Fruit fly (Drosophila melanogaster) whole organism, embryonic: ENCODE results near the gene Ser12.

ENCODE experiments used
- ATbp ChIP-seq: fragments of 200-800 bp; sonication (Bioruptor generic); optimal IDR thresholded peaks from 2 replicates; lab custom pipeline; 2017; ENCODE audit warnings: missing biosample characterization, mild to moderate bottlenecking, missing genetic modification characterization, missing genetic modification reagents
- B-H2 ChIP-seq: fragments of 200-800 bp; sonication (Bioruptor generic); optimal IDR thresholded peaks from 2 replicates; lab custom pipeline; 2018; ENCODE audit warnings: missing biosample characterization, mild to moderate bottlenecking, missing genetic modification characterization
- BEAF-32 ChIP-seq: fragments of 200-800 bp; sonication (Bioruptor generic); optimal IDR thresholded peaks from 3 replicates; lab custom pipeline; 2017; ENCODE audit warnings: missing biosample characterization, missing genetic modification characterization, mild to moderate bottlenecking, moderate library complexity, missing genetic modification reagents
- CG10209 ChIP-seq: fragments of 200-800 bp; sonication (Bioruptor generic); optimal IDR thresholded peaks from 3 replicates; lab custom pipeline; 2017; ENCODE audit warnings: missing biosample characterization, mild to moderate bottlenecking, missing genetic modification characterization, missing genetic modification reagents
- CG10431 ChIP-seq: fragments of 200-800 bp; sonication (Bioruptor generic); optimal IDR thresholded peaks from 3 replicates; lab custom pipeline; 2018; ENCODE audit warnings: missing biosample characterization, mild to moderate bottlenecking, missing genetic modification characterization
- CG12219 ChIP-seq: fragments of 200-800 bp; sonication (Bioruptor generic); optimal IDR thresholded peaks from 3 replicates; lab custom pipeline; 2018; ENCODE audit warnings: missing biosample characterization, mild to moderate bottlenecking, missing genetic modification characterization
- CG1602 ChIP-seq: fragments of 200-800 bp; sonication (Bioruptor generic); optimal IDR thresholded peaks from 3 replicates; lab custom pipeline; 2016; ENCODE audit warnings: missing biosample characterization, missing genetic modification characterization
- CG1603 ChIP-seq: fragments of 200-800 bp; sonication (Bioruptor generic); optimal IDR thresholded peaks from 2 replicates; lab custom pipeline; 2019; ENCODE audit warnings: missing biosample characterization, mild to moderate bottlenecking, missing genetic modification characterization, moderate library complexity
- CG16779 ChIP-seq: fragments of 200-800 bp; sonication (Bioruptor generic); IDR thresholded peaks from 2 replicates; pipeline ENCODE4 v1.3.6; 2022; ENCODE audit warnings: missing biosample characterization, missing genetic modification characterization
- CG17186 ChIP-seq: fragments of 200-800 bp; sonication (Bioruptor generic); optimal IDR thresholded peaks from 3 replicates; lab custom pipeline; 2017; ENCODE audit warnings: missing biosample characterization, missing genetic modification reagents, missing genetic modification characterization
- CG17568 ChIP-seq: fragments of 200-800 bp; sonication (Bioruptor generic); optimal IDR thresholded peaks from 2 replicates; lab custom pipeline; 2018; ENCODE audit warnings: missing biosample characterization, mild to moderate bottlenecking, missing genetic modification characterization, moderate library complexity
- CG17612 ChIP-seq: fragments of 200-800 bp; sonication (Bioruptor generic); IDR thresholded peaks from 2 replicates; pipeline ENCODE4 v1.3.6; 2022; ENCODE audit warnings: missing biosample characterization, missing genetic modification characterization
- CG18599 ChIP-seq: fragments of 200-800 bp; sonication (Bioruptor generic); optimal IDR thresholded peaks from 3 replicates; lab custom pipeline; 2017; ENCODE audit warnings: missing biosample characterization, missing genetic modification characterization, mild to moderate bottlenecking, moderate library complexity, missing genetic modification reagents
- CG2116 ChIP-seq: fragments of 200-800 bp; sonication (Bioruptor generic); optimal IDR thresholded peaks from 3 replicates; lab custom pipeline; 2018; ENCODE audit warnings: missing biosample characterization, mild to moderate bottlenecking, missing genetic modification characterization
- CG2120 ChIP-seq: fragments of 200-800 bp; sonication (Bioruptor generic); optimal IDR thresholded peaks from 3 replicates; lab custom pipeline; 2016; ENCODE audit warnings: missing biosample characterization, missing genetic modification characterization
- CG3065 ChIP-seq: fragments of 200-800 bp; sonication (Bioruptor generic); optimal IDR thresholded peaks from 2 replicates; lab custom pipeline; 2016; ENCODE audit warnings: missing biosample characterization, missing genetic modification characterization
- CG34224 ChIP-seq: fragments of 200-800 bp; sonication (Bioruptor generic); IDR thresholded peaks from 3 replicates; pipeline ENCODE4 v1.3.6; 2022; ENCODE audit warnings: missing biosample characterization, missing genetic modification characterization; ENCODE audit not compliant: partially characterized antibody
- CG4424 ChIP-seq: fragments of 200-800 bp; sonication (Bioruptor generic); optimal IDR thresholded peaks from 3 replicates; lab custom pipeline; 2016; ENCODE audit warnings: missing biosample characterization, missing genetic modification characterization
- CG6654 ChIP-seq: fragments of 200-800 bp; sonication (Bioruptor generic); optimal IDR thresholded peaks from 2 replicates; lab custom pipeline; 2017; ENCODE audit warnings: missing biosample characterization, mild to moderate bottlenecking, missing genetic modification characterization
- CG7786 ChIP-seq: fragments of 200-800 bp; sonication (Bioruptor generic); optimal IDR thresholded peaks from 2 replicates; lab custom pipeline; 2016; ENCODE audit warnings: missing biosample characterization, missing genetic modification characterization
- CG8281 ChIP-seq: fragments of 200-800 bp; sonication (Bioruptor generic); optimal IDR thresholded peaks from 2 replicates; lab custom pipeline; 2018; ENCODE audit warnings: missing biosample characterization, mild to moderate bottlenecking, missing genetic modification characterization, moderate library complexity
- CG8924 ChIP-seq: fragments of 200-800 bp; optimal IDR thresholded peaks from 3 replicates; lab custom pipeline; 2019; ENCODE audit warnings: missing biosample characterization, mild to moderate bottlenecking, missing genetic modification characterization, moderate library complexity
- CG9932 ChIP-seq: fragments of 200-800 bp; sonication (Bioruptor generic); IDR thresholded peaks from 2 replicates; pipeline ENCODE4 v1.3.6; 2022; ENCODE audit warnings: missing biosample characterization, missing genetic modification characterization
- E2f1 ChIP-seq: fragments of 200-800 bp; sonication (Bioruptor generic); IDR thresholded peaks from 2 replicates; pipeline ENCODE4 v1.3.6; 2022; ENCODE audit warnings: missing biosample characterization, missing genetic modification characterization
- E2f2 ChIP-seq: fragments of 200-800 bp; sonication (Bioruptor generic); IDR thresholded peaks from 2 replicates; pipeline ENCODE4 v1.3.6; 2022; ENCODE audit warnings: missing biosample characterization, missing genetic modification characterization
- Eip74EF ChIP-seq, 2 experiments: fragments of 200-800 bp in 1 of 2; fragments of >200 bp in 1 of 2; sonication (Bioruptor generic) in 1 of 2; optimal IDR thresholded peaks; 2 replicates each; lab custom pipeline; 2017 to 2019; ENCODE audit warnings: missing biosample characterization in 2 of 2, missing genetic modification characterization in 2 of 2, mild to moderate bottlenecking in 1 of 2, moderate library complexity in 1 of 2
- Gug ChIP-seq: fragments of 200-800 bp; sonication (Bioruptor generic); IDR thresholded peaks from 4 replicates; pipeline ENCODE4 v1.3.6; 2022; ENCODE audit warnings: missing biosample characterization, missing genetic modification characterization
- H2.0 ChIP-seq: fragments of 200-800 bp; sonication (Bioruptor generic); IDR thresholded peaks from 2 replicates; pipeline ENCODE4 v1.3.6; 2022; ENCODE audit warnings: missing biosample characterization, missing genetic modification characterization
- HLH54F ChIP-seq: fragments of 200-800 bp; sonication (Bioruptor generic); optimal IDR thresholded peaks from 3 replicates; lab custom pipeline; 2016; ENCODE audit warnings: missing biosample characterization, missing genetic modification characterization
- Lim3 ChIP-seq: fragments of 200-800 bp; sonication (Bioruptor generic); IDR thresholded peaks from 2 replicates; pipeline ENCODE4 v1.3.6; 2022; ENCODE audit warnings: missing biosample characterization, missing genetic modification characterization
- Mes4 ChIP-seq: fragments of 200-800 bp; sonication (Bioruptor generic); optimal IDR thresholded peaks from 2 replicates; lab custom pipeline; 2016; ENCODE audit warnings: missing biosample characterization, missing genetic modification characterization
- PHDP ChIP-seq: fragments of 200-800 bp; sonication (Bioruptor generic); optimal IDR thresholded peaks from 3 replicates; lab custom pipeline; 2018; ENCODE audit warnings: missing biosample characterization, mild to moderate bottlenecking, missing genetic modification characterization, moderate library complexity
- Rx ChIP-seq: fragments of 200-800 bp; sonication (Bioruptor generic); IDR thresholded peaks from 2 replicates; pipeline ENCODE4 v1.3.6; 2022; ENCODE audit warnings: missing biosample characterization, missing genetic modification characterization
- Usf ChIP-seq: fragments of 200-800 bp; sonication (Bioruptor generic); optimal IDR thresholded peaks from 2 replicates; lab custom pipeline; 2017; ENCODE audit warnings: missing genotype, missing biosample characterization, missing genetic modification characterization
- ac ChIP-seq: fragments of 200-800 bp; sonication (Bioruptor generic); optimal IDR thresholded peaks from 3 replicates; lab custom pipeline; 2017; ENCODE audit warnings: missing biosample characterization, mild to moderate bottlenecking, missing genetic modification characterization
- bab2 ChIP-seq: fragments of 200-800 bp; sonication (Bioruptor generic); optimal IDR thresholded peaks from 2 replicates; lab custom pipeline; 2016; ENCODE audit warnings: missing biosample characterization, missing genetic modification characterization
- bcd ChIP-seq: fragments of 200-800 bp; sonication (Bioruptor generic); optimal IDR thresholded peaks from 2 replicates; lab custom pipeline; 2017; ENCODE audit warnings: missing biosample characterization, mild to moderate bottlenecking, missing genetic modification characterization
- bowl ChIP-seq: fragments of 200-800 bp; sonication (Bioruptor generic); IDR thresholded peaks from 2 replicates; pipeline ENCODE4 v1.3.6; 2022; ENCODE audit warnings: missing biosample characterization, missing genetic modification characterization
- cg ChIP-seq: fragments of 200-800 bp; sonication (Bioruptor generic); optimal IDR thresholded peaks from 3 replicates; lab custom pipeline; 2019; ENCODE audit warnings: missing biosample characterization, mild to moderate bottlenecking, missing genetic modification characterization, moderate library complexity
- gem ChIP-seq: fragments of 200-800 bp; sonication (Bioruptor generic); optimal IDR thresholded peaks from 2 replicates; lab custom pipeline; 2019; ENCODE audit warnings: missing biosample characterization, mild to moderate bottlenecking, missing genetic modification characterization, moderate library complexity
- ind ChIP-seq: fragments of 200-800 bp; sonication (Bioruptor generic); optimal IDR thresholded peaks from 3 replicates; lab custom pipeline; 2016; ENCODE audit warnings: missing biosample characterization, missing genetic modification characterization
- klu ChIP-seq: fragments of 200-800 bp; sonication (Bioruptor generic); IDR thresholded peaks from 2 replicates; pipeline ENCODE4 v1.3.6; 2022; ENCODE audit warnings: missing biosample characterization, missing genetic modification characterization
- lola ChIP-seq, 3 experiments: fragments of >200 bp in 2 of 3; fragments of 200-800 bp in 1 of 3; sonication (Bioruptor generic) in 1 of 3; optimal IDR thresholded peaks; 2 replicates each; lab custom pipeline; 2017 to 2019; ENCODE audit warnings: missing biosample characterization in 3 of 3, missing genetic modification characterization in 3 of 3, mild to moderate bottlenecking in 1 of 3, moderate library complexity in 1 of 3
- mld ChIP-seq: fragments of 200-800 bp; sonication (Bioruptor generic); IDR thresholded peaks from 3 replicates; pipeline ENCODE4 v1.3.6; 2022; ENCODE audit warnings: missing biosample characterization, missing genetic modification characterization; ENCODE audit not compliant: partially characterized antibody
- pho ChIP-seq: fragments of 200-800 bp; sonication (Bioruptor generic); optimal IDR thresholded peaks from 2 replicates; lab custom pipeline; 2016; ENCODE audit warnings: missing biosample characterization, missing genetic modification characterization
- sens ChIP-seq: fragments of 200-800 bp; sonication (Bioruptor generic); peaks from one replicate; lab custom pipeline; 2016; ENCODE audit warnings: missing biosample characterization, missing genetic modification characterization
- sens-2 ChIP-seq: fragments of 200-800 bp; sonication (Bioruptor generic); IDR thresholded peaks from 2 replicates; pipeline ENCODE4 v1.3.6; 2022; ENCODE audit warnings: missing biosample characterization, missing genetic modification characterization
- slbo ChIP-seq: fragments of 200-800 bp; sonication (Bioruptor generic); IDR thresholded peaks from 2 replicates; pipeline ENCODE4 v1.3.6; 2022; ENCODE audit warnings: missing biosample characterization, missing genetic modification characterization
- ssp ChIP-seq: fragments of 200-800 bp; sonication (Bioruptor generic); IDR thresholded peaks from 2 replicates; pipeline ENCODE4 v1.3.6; 2022; ENCODE audit warnings: missing biosample characterization, missing genetic modification characterization
- toy ChIP-seq: fragments of 200-800 bp; sonication (Bioruptor generic); IDR thresholded peaks from 2 replicates; pipeline ENCODE4 v1.3.6; 2022; ENCODE audit warnings: missing biosample characterization, missing genetic modification characterization
- ttk ChIP-seq: fragments of 200-800 bp; sonication (Bioruptor generic); IDR thresholded peaks from 2 replicates; pipeline ENCODE4 v2.1.2; 2022; ENCODE audit warnings: missing biosample characterization, missing genetic modification characterization
- unc-4 ChIP-seq: fragments of 200-800 bp; sonication (Bioruptor generic); IDR thresholded peaks from 2 replicates; pipeline ENCODE4 v1.3.6; 2022; ENCODE audit warnings: missing biosample characterization, missing genetic modification characterization; ENCODE audit not compliant: partially characterized antibody

Gene Ser12

DNA sequence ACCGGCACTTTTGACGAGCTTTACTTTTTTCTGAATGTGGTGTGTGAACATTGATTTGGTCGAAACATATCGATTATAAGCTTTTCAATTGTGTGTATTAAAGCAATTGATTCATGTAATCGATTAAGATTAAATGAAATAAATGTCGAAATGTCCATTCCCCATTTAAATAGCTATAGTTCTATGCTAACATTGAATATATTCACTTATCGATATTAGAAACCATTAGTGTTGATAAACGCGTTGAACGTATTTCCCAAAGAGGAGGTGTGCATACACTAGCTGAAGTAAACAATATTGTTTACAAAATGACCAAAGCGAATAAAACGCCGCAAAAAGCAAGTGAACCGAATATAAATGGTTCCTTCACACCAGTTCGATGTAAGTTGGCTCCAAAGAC is 37.1 kb downstream of the Ser12 start, which contains the start of the genes Uch and CG34174 (continued):
- no peak for TF ChIP-seq ac (GFP tag; lab: Kevin White, UChicago)
- no peak for TF ChIP-seq Rx (GFP tag; lab: Robert Waterston, UW)
- TF ChIP-seq klu (GFP tag; lab: Robert Waterston, UW) = no peak
- TF ChIP-seq CG10209 (GFP tag; lab: Kevin White, UChicago) = no peak
- peak; percentile 24 for TF ChIP-seq CG17186 (GFP tag; lab: Kevin White, UChicago)
- TF ChIP-seq gem (tag; lab: Kevin White, UChicago) = no peak
- TF ChIP-seq lola (GFP tag; optimal IDR thresholded peaks at IDR 0.05; lab: Kevin White, UChicago) = peak in 1 of 3 experiments; percentile 32
- TF ChIP-seq toy (GFP tag; lab: Robert Waterston, UW) = no peak
- TF ChIP-seq ssp (GFP tag; lab: Robert Waterston, UW) = no peak
- TF ChIP-seq CG34224 = peak; percentile 68; the same call in 2 of the 3 replicates
- no peak for TF ChIP-seq pho
- TF ChIP-seq ATbp = no peak
- TF ChIP-seq ind (GFP tag; lab: Kevin White, UChicago) = no peak
- TF ChIP-seq H2.0 (GFP tag; lab: Robert Waterston, UW) = no peak
- TF ChIP-seq Gug (GFP tag; lab: Robert Waterston, UW) = no peak
- peak; percentile 24 for TF ChIP-seq CG18599 (GFP tag; lab: Kevin White, UChicago)
- TF ChIP-seq E2f1 (GFP tag; lab: Robert Waterston, UW) = no peak
- TF ChIP-seq ttk = no peak
- TF ChIP-seq cg (GFP tag; lab: Kevin White, UChicago) = no peak
- peak; percentile 38 for TF ChIP-seq B-H2 (GFP tag; lab: Kevin White, UChicago)
- peak; percentile 77 for TF ChIP-seq unc-4 (GFP tag; lab: Robert Waterston, UW)
- TF ChIP-seq BEAF-32 (GFP tag; lab: Kevin White, UChicago) = peak; percentile 79
- TF ChIP-seq PHDP (tag; lab: Kevin White, UChicago) = no peak
- TF ChIP-seq CG17568 (GFP tag; lab: Kevin White, UChicago) = no peak
- peak; percentile 36 for TF ChIP-seq CG1603
- TF ChIP-seq bowl (GFP tag; lab: Robert Waterston, UW) = no peak
- peak; percentile 24 for TF ChIP-seq bcd
- no peak for TF ChIP-seq Eip74EF (GFP tag; optimal IDR thresholded peaks at IDR 0.05; lab: Kevin White, UChicago)
- peak; percentile 18; the same call in 1 of the 2 replicates for TF ChIP-seq E2f2 (GFP tag; lab: Robert Waterston, UW)
- TF ChIP-seq CG3065 = no peak
- TF ChIP-seq CG2116 = peak; percentile 64
- no peak for TF ChIP-seq CG8924 (tag; lab: Kevin White, UChicago)
- TF ChIP-seq sens (GFP tag; lab: Kevin White, UChicago) = peak; percentile 81
- TF ChIP-seq Mes4 = no peak
- TF ChIP-seq Lim3 (GFP tag; lab: Robert Waterston, UW) = no peak
- TF ChIP-seq Usf (GFP tag; lab: Kevin White, UChicago) = no peak
- TF ChIP-seq sens-2 (GFP tag; lab: Robert Waterston, UW) = no peak
- TF ChIP-seq HLH54F (GFP tag; lab: Kevin White, UChicago) = no peak
- TF ChIP-seq slbo (GFP tag; lab: Robert Waterston, UW) = no peak
- no peak for TF ChIP-seq CG7786
- TF ChIP-seq CG12219 (GFP tag; lab: Kevin White, UChicago) = no peak
- peak; percentile 5 for TF ChIP-seq CG2120 (GFP tag; lab: Kevin White, UChicago)
- no peak for TF ChIP-seq bab2 (GFP tag; lab: Kevin White, UChicago)
- no peak for TF ChIP-seq CG17612 (GFP tag; lab: Robert Waterston, UW)
- TF ChIP-seq CG10431 (GFP tag; lab: Kevin White, UChicago) = no peak
- TF ChIP-seq CG8281 (tag; lab: Kevin White, UChicago) = no peak
- no peak for TF ChIP-seq CG4424 (GFP tag; lab: Kevin White, UChicago)
- no peak for TF ChIP-seq CG9932 (GFP tag; lab: Robert Waterston, UW)
- no peak for TF ChIP-seq CG6654 (GFP tag; lab: Kevin White, UChicago)
- TF ChIP-seq CG1602 (GFP tag; lab: Kevin White, UChicago) = no peak
- TF ChIP-seq mld (GFP tag; lab: Robert Waterston, UW) = no peak
- TF ChIP-seq CG16779 (GFP tag; lab: Robert Waterston, UW) = no peak
